Worm (Caenorhabditis elegans): Measurements from ENCODE around the gene hpo-34.
A peak's percentile ranks its signal among the peaks of the same experiment; 100 is the strongest.

The hpo-34 gene

DNA sequence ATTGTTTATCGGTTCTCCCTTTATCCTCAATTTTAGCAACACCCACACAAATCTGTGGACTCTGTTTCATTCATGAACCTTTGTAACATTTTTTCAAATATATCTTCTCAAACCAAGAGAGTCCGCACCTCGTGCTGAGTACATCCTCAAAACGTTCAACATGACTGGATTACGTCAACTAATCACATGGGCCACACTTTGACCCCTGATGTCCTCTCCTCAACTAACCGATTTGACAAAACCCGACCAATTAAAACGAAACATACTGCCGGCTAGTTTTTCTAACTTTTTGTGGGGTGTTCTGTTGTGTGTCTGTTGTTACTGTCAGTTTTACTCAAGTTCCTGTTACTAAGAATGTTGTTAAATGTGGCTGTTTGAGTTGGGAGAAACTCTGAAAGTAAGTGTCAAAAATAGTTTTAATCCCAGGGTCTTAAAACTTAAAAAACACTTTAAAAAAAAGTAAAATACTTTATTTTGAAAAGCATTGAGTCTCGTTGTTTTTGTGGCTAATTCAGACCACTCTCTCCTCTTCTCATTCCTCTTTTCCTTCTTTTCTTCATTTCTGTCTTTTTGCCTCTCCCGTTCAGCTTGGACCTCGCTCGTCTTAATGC lies 36.8 kb upstream of the hpo-34 start:
- TF ChIP-seq unc-62 (GFP tag; optimal IDR thresholded peaks at IDR 0.05) (no peak), lin-32 (GFP tag; optimal IDR thresholded peaks at IDR 0.05) (no peak), lsy-2 (tag; optimal IDR thresholded peaks at IDR 0.05) (no peak), snpc-4 (tag; optimal IDR thresholded peaks at IDR 0.05) (no peak), mls-2 (tag; optimal IDR thresholded peaks at IDR 0.05) (no peak), flh-1 (GFP tag; optimal IDR thresholded peaks at IDR 0.05) (no peak), unc-39 (tag; optimal IDR thresholded peaks at IDR 0.05) (no peak), mep-1 (tag; optimal IDR thresholded peaks at IDR 0.05) (no peak), mab-5 (tag; optimal IDR thresholded peaks at IDR 0.05) (no peak), nhr-76 (tag; optimal IDR thresholded peaks at IDR 0.05) (no peak), nhr-2 (tag; optimal IDR thresholded peaks at IDR 0.05) (no peak), hlh-1 (tag; optimal IDR thresholded peaks at IDR 0.05) (no peak), nhr-12 (tag; optimal IDR thresholded peaks at IDR 0.05) (no peak), sptf-1 (tag; optimal IDR thresholded peaks at IDR 0.05) (no peak), blmp-1 (tag; optimal IDR thresholded peaks at IDR 0.05) (no peak), ztf-11 (tag; optimal IDR thresholded peaks at IDR 0.05) (no peak)

DNA sequence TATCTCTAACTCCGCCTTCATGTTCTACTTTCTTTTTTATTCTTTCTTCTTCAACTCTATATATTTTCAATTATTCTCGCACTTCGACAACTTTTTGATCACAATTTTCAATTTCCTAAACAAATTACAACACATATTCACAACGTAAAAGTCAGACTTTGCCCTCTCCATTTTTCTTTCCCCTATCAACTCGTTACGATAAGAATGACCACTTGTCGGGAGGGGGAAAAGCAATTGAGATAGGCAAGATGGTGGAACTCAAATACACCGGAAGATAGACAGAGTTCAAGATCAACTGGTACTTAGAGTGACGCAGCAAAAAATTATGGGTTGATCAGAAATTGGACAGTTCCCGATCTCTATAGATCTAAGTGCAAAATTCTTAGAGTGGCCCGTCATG lies 36.2 kb upstream of the hpo-34 start:
- no peak for TF ChIP-seq tbx-8 (GFP tag; optimal IDR thresholded peaks at IDR 0.05)
- TF ChIP-seq lin-13 (tag; optimal IDR thresholded peaks at IDR 0.05), result no peak
- no peak for TF ChIP-seq cnd-1 (tag; optimal IDR thresholded peaks at IDR 0.05)
- no peak for TF ChIP-seq M03D4.4 (tag; optimal IDR thresholded peaks at IDR 0.05)
- TF ChIP-seq mab-5 (tag; optimal IDR thresholded peaks at IDR 0.05), result no peak
- no peak for TF ChIP-seq lsy-2 (tag; optimal IDR thresholded peaks at IDR 0.05)
- TF ChIP-seq nhr-12 (tag; optimal IDR thresholded peaks at IDR 0.05), result no peak
- TF ChIP-seq nhr-28 (tag; optimal IDR thresholded peaks at IDR 0.05), result no peak
- TF ChIP-seq mep-1 (tag; optimal IDR thresholded peaks at IDR 0.05), result no peak
- no peak for TF ChIP-seq elt-3 (tag; optimal IDR thresholded peaks at IDR 0.05)
- TF ChIP-seq drap-1 (GFP tag; optimal IDR thresholded peaks at IDR 0.05), result no peak
- no peak for TF ChIP-seq nhr-237 (tag; optimal IDR thresholded peaks at IDR 0.05)
- no peak for TF ChIP-seq snpc-4 (tag; optimal IDR thresholded peaks at IDR 0.05)

DNA sequence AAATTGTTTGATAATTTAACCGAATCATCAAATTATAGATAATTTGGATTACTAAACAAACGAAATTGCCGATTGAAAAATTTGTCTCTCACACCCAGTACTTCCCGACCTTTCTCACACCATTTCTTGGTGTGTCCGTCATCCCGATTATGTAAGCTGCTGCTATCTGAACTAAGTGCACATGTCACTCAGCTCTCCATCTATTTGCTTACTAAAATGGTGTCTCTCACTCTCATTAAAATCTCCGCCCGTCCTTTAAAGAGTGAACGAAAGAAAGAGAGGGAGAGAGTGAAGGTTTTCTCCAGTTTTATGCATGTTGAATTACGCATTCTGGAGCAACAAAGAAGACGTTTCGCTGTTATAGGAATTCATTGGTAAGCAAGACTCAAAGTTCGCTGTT lies 35.7 kb upstream of the hpo-34 start:
- TF ChIP-seq ces-1 (GFP tag; optimal IDR thresholded peaks at IDR 0.05), result peak; percentile 69
- TF ChIP-seq elt-1 (tag; optimal IDR thresholded peaks at IDR 0.05; ENCODE audit: borderline replicate concordance, insufficient read depth), result no peak

DNA sequence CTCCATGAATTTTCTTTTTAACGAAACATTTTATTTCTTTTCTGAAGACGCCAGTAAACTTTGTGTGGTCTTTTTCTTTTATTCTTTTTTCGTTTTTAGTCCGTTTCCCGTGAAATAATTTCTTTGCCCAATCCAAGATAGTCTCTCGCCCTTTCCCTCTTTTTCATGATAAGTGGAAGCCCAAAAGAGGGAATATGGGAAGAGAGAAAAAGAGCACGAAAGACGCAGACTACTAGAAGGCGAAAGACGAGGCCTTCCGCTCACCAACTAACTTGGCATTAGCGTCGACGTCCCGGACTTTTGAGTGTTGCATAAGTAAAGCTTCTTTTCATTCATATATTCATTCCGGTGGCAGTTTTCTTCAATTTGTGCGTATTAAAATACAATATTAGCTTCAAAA lies 34.0 kb upstream of the hpo-34 start:
- no peak for TF ChIP-seq mep-1 (tag; optimal IDR thresholded peaks at IDR 0.05)
- TF ChIP-seq ces-1 (GFP tag; optimal IDR thresholded peaks at IDR 0.05), result peak; percentile 80

DNA sequence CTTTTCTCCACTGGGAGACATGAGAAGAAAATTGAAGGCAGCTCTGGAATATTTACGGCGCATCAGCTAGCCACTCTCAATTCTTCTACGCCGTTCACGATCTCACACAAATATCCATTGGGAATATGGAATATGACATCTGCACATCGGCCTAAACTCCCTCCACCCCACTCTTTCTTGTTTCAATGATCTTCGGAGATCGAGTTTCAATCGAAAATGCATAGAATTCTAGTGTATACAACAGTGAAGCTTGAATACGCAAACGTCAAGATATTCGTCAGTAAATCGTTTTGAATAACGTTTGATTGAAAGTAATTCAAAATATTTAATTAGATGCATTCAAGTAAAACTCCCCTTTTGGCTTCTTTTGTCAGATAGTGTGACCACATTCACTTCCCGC lies 32.9 kb upstream of the hpo-34 start:
- TF ChIP-seq pha-4 (tag; optimal IDR thresholded peaks at IDR 0.05) (no peak), flh-1 (GFP tag; optimal IDR thresholded peaks at IDR 0.05) (no peak), mls-2 (tag; optimal IDR thresholded peaks at IDR 0.05) (no peak), sem-2 (GFP tag; optimal IDR thresholded peaks at IDR 0.05) (no peak), lin-13 (tag; optimal IDR thresholded peaks at IDR 0.05) (no peak), tbx-8 (GFP tag; optimal IDR thresholded peaks at IDR 0.05) (no peak), lsy-2 (tag; optimal IDR thresholded peaks at IDR 0.05) (no peak), hlh-1 (tag; optimal IDR thresholded peaks at IDR 0.05) (no peak), ceh-43 (GFP tag; optimal IDR thresholded peaks at IDR 0.05) (no peak)

DNA sequence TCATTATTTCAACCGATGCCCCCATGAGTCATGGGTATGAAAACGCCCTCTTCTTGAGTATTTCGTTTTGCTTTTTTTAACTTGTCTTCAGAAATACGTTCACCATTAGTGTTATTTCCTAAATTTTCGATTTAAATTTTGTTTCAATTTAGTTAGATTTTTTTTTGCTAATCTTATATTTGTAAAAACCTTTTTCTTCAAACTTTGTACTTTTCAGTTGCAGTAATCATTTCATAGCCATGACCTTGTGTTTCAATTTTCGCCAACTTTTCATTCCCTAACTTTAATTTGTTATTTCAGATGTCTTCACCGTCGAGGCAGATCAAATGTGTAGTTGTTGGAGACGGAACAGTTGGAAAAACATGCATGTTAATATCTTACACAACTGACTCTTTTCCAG lies 29.4 kb upstream of the hpo-34 start, which contains the start of gene mig-2:
Gene mig-2, plus strand, starts transcription at position 301 of the 400 bp plus-strand sequence.
- TF ChIP-seq ces-1 (GFP tag; optimal IDR thresholded peaks at IDR 0.05), result no peak
- TF ChIP-seq elt-3 (tag; optimal IDR thresholded peaks at IDR 0.05), result no peak
- no peak for TF ChIP-seq lin-32 (GFP tag; optimal IDR thresholded peaks at IDR 0.05)
- no peak for TF ChIP-seq unc-62 (GFP tag; optimal IDR thresholded peaks at IDR 0.05)
- no peak for TF ChIP-seq drap-1 (GFP tag; optimal IDR thresholded peaks at IDR 0.05)
- no peak for TF ChIP-seq lsy-2 (tag; optimal IDR thresholded peaks at IDR 0.05)
